Fruit fly (Drosophila melanogaster): Measurements from ENCODE around the gene CG32213.
"Not testable (repeated sequence)": the region's sequence is repeated elsewhere in the genome, so short reads cannot be mapped to it uniquely, and the experiment has no call there.

dm6 chr3L:19487260-19487659 is 11.6 kb downstream of the CG32213 start, which contains the start of gene CG32212:
- TF ChIP-seq br, h, sv, Dfd, brk, psq (GFP tag; optimal IDR thresholded peaks at IDR 0.05): not testable (repeated sequence)

Data from whole organism, wandering third instar larva.